Fruit fly (Drosophila melanogaster) whole organism, prepupa: ENCODE measurements around the gene CycD.

Experiments used
- Blimp-1 ChIP-seq: fragments of 200-800 bp; sonication (Bioruptor generic); optimal IDR thresholded peaks from 3 replicates; lab custom pipeline; 2017; ENCODE audit warnings: missing biosample characterization, missing genetic modification characterization, mild to moderate bottlenecking, moderate library complexity, missing genetic modification reagents
- CG10631 ChIP-seq: fragments of 200-800 bp; sonication (Bioruptor generic); optimal IDR thresholded peaks from 2 replicates; lab custom pipeline; 2016; ENCODE audit warnings: missing biosample characterization, missing genetic modification characterization
- CG10669 ChIP-seq: fragments of 200-800 bp; sonication (Bioruptor generic); optimal IDR thresholded peaks from 3 replicates; lab custom pipeline; 2018; ENCODE audit warnings: missing biosample characterization, mild to moderate bottlenecking, missing genetic modification characterization, moderate library complexity
- CG11294 ChIP-seq: fragments of 200-800 bp; sonication (Bioruptor generic); IDR thresholded peaks from 2 replicates; pipeline ENCODE4 v1.3.6; 2022; ENCODE audit warnings: missing biosample characterization, missing genetic modification characterization
- CG11762 ChIP-seq: fragments of 200-800 bp; sonication (Bioruptor generic); optimal IDR thresholded peaks from 3 replicates; lab custom pipeline; 2016; ENCODE audit warnings: missing biosample characterization, missing genetic modification characterization; ENCODE audit not compliant: insufficient read depth
- CG11902 ChIP-seq: fragments of 200-800 bp; sonication (Bioruptor generic); optimal IDR thresholded peaks from 3 replicates; lab custom pipeline; 2016; ENCODE audit warnings: missing biosample characterization, missing genetic modification characterization
- CG15336 ChIP-seq: fragments of 200-800 bp; sonication (Bioruptor generic); IDR thresholded peaks from 2 replicates; pipeline ENCODE4 v1.3.6; 2022; ENCODE audit warnings: missing biosample characterization, missing genetic modification characterization
- CG1621 ChIP-seq: fragments of 200-800 bp; sonication (Bioruptor generic); optimal IDR thresholded peaks from 3 replicates; lab custom pipeline; 2018; ENCODE audit warnings: missing biosample characterization, mild to moderate bottlenecking, missing genetic modification characterization
- CG3032 ChIP-seq: fragments of 200-800 bp; optimal IDR thresholded peaks from 2 replicates; lab custom pipeline; 2019; ENCODE audit warnings: missing biosample characterization, mild to moderate bottlenecking, missing genetic modification characterization, moderate library complexity
- CG31627 ChIP-seq: fragments of 200-800 bp; sonication (Bioruptor generic); optimal IDR thresholded peaks from 3 replicates; lab custom pipeline; 2016; ENCODE audit warnings: missing biosample characterization, missing genetic modification characterization
- CG3919 ChIP-seq: fragments of 200-800 bp; sonication (Bioruptor generic); optimal IDR thresholded peaks from 3 replicates; lab custom pipeline; 2016; ENCODE audit warnings: missing biosample characterization, missing genetic modification characterization
- CG4318 ChIP-seq: fragments of 200-800 bp; sonication (Bioruptor generic); optimal IDR thresholded peaks from 3 replicates; lab custom pipeline; 2017; ENCODE audit warnings: missing biosample characterization, mild to moderate bottlenecking, missing genetic modification characterization
- CG6163 ChIP-seq: fragments of 200-800 bp; sonication (Bioruptor generic); IDR thresholded peaks from 3 replicates; pipeline ENCODE4 v1.3.6; 2022; ENCODE audit warnings: missing biosample characterization, missing genetic modification characterization
- CG6792 ChIP-seq: fragments of 200-800 bp; sonication (Bioruptor generic); optimal IDR thresholded peaks from 3 replicates; lab custom pipeline; 2016; ENCODE audit warnings: missing biosample characterization, missing genetic modification characterization
- CG6808 ChIP-seq: fragments of 200-800 bp; sonication (Bioruptor generic); optimal IDR thresholded peaks from 3 replicates; lab custom pipeline; 2017; ENCODE audit warnings: missing biosample characterization, missing genetic modification characterization, mild to moderate bottlenecking, moderate library complexity, missing genetic modification reagents
- CG6854 ChIP-seq: fragments of 200-800 bp; sonication (Bioruptor generic); optimal IDR thresholded peaks from 2 replicates; lab custom pipeline; 2017; ENCODE audit warnings: missing biosample characterization, mild to moderate bottlenecking, missing genetic modification characterization
- CG7368 ChIP-seq: fragments of 200-800 bp; sonication (Bioruptor generic); optimal IDR thresholded peaks from 3 replicates; lab custom pipeline; 2016; ENCODE audit warnings: missing biosample characterization, missing genetic modification characterization
- CG8319 ChIP-seq: fragments of 200-800 bp; sonication (Bioruptor generic); optimal IDR thresholded peaks from 3 replicates; lab custom pipeline; 2016; ENCODE audit warnings: missing biosample characterization, missing genetic modification characterization
- CG8632 ChIP-seq: fragments of 200-800 bp; sonication (Bioruptor generic); optimal IDR thresholded peaks from 3 replicates; lab custom pipeline; 2016; ENCODE audit warnings: missing biosample characterization, missing genetic modification characterization
- CG9139 ChIP-seq: fragments of 200-800 bp; sonication (Bioruptor generic); optimal IDR thresholded peaks from 3 replicates; lab custom pipeline; 2017; ENCODE audit warnings: missing biosample characterization, mild to moderate bottlenecking, missing genetic modification characterization
- Eip78C ChIP-seq: fragments of 200-800 bp; sonication (Bioruptor generic); peaks from one replicate; lab custom pipeline; 2016; ENCODE audit warnings: missing biosample characterization, missing genetic modification characterization
- Ets21C ChIP-seq: fragments of 200-800 bp; sonication (Bioruptor generic); optimal IDR thresholded peaks from 3 replicates; lab custom pipeline; 2016; ENCODE audit warnings: missing biosample characterization, missing genetic modification characterization
- Hr38 ChIP-seq: sonication (Bioruptor generic); optimal IDR thresholded peaks from 2 replicates; lab custom pipeline; 2016; ENCODE audit warnings: missing biosample characterization, missing genetic modification characterization
- Hr39 ChIP-seq: fragments of 200-800 bp; sonication (Bioruptor generic); optimal IDR thresholded peaks from 2 replicates; lab custom pipeline; 2016; ENCODE audit warnings: missing biosample characterization, missing genetic modification characterization
- Lpt ChIP-seq: fragments of 200-800 bp; sonication (Bioruptor generic); optimal IDR thresholded peaks from 3 replicates; lab custom pipeline; 2016; ENCODE audit warnings: missing biosample characterization, missing genetic modification characterization
- Met ChIP-seq: fragments of 200-800 bp; sonication (Bioruptor generic); optimal IDR thresholded peaks from 3 replicates; lab custom pipeline; 2016; ENCODE audit warnings: missing biosample characterization, missing genetic modification characterization
- OdsH ChIP-seq: fragments of 200-800 bp; sonication (Bioruptor generic); optimal IDR thresholded peaks from 3 replicates; lab custom pipeline; 2016; ENCODE audit warnings: missing biosample characterization, missing genetic modification characterization
- Smox ChIP-seq: fragments of 200-800 bp; sonication (Bioruptor generic); optimal IDR thresholded peaks from 3 replicates; lab custom pipeline; 2016; ENCODE audit warnings: missing biosample characterization, missing genetic modification characterization
- Sox14 ChIP-seq: fragments of 200-800 bp; sonication (Bioruptor generic); optimal IDR thresholded peaks from 3 replicates; lab custom pipeline; 2016; ENCODE audit warnings: missing biosample characterization, missing genetic modification characterization
- Sox15 ChIP-seq: fragments of 200-800 bp; sonication (Bioruptor generic); optimal IDR thresholded peaks from 3 replicates; lab custom pipeline; 2016; ENCODE audit warnings: missing biosample characterization, missing genetic modification characterization
- achi ChIP-seq: fragments of 200-800 bp; sonication (Bioruptor generic); optimal IDR thresholded peaks from 3 replicates; lab custom pipeline; 2016; ENCODE audit warnings: missing biosample characterization, missing genetic modification characterization
- cyc ChIP-seq: fragments of 200-800 bp; sonication (Bioruptor generic); optimal IDR thresholded peaks from 3 replicates; lab custom pipeline; 2016; ENCODE audit warnings: missing biosample characterization, missing genetic modification characterization
- dac ChIP-seq: fragments of 200-800 bp; sonication (Bioruptor generic); optimal IDR thresholded peaks from 2 replicates; lab custom pipeline; 2017; ENCODE audit warnings: missing biosample characterization, mild to moderate bottlenecking, missing genetic modification characterization
- dsx ChIP-seq: fragments of 200-800 bp; optimal IDR thresholded peaks from 3 replicates; lab custom pipeline; 2019; ENCODE audit warnings: missing biosample characterization, mild to moderate bottlenecking, missing genetic modification characterization, moderate library complexity; ENCODE audit not compliant: poor library complexity, severe bottlenecking
- eg ChIP-seq: fragments of 200-800 bp; sonication (Bioruptor generic); IDR thresholded peaks from 3 replicates; pipeline ENCODE4 v1.3.6; 2022; ENCODE audit warnings: missing biosample characterization, missing genetic modification characterization
- esn ChIP-seq: fragments of 200-800 bp; sonication (Bioruptor generic); optimal IDR thresholded peaks from 2 replicates; lab custom pipeline; 2016; ENCODE audit warnings: missing biosample characterization, mild to moderate bottlenecking, missing genetic modification characterization, moderate library complexity
- fkh ChIP-seq: fragments of 200-800 bp; sonication (Bioruptor generic); optimal IDR thresholded peaks from 3 replicates; lab custom pipeline; 2017; ENCODE audit warnings: missing biosample characterization, mild to moderate bottlenecking, missing genetic modification characterization, moderate library complexity
- lz ChIP-seq: fragments of 200-800 bp; sonication (Bioruptor generic); optimal IDR thresholded peaks from 3 replicates; lab custom pipeline; 2016; ENCODE audit warnings: missing biosample characterization, missing genetic modification characterization
- pdm3 ChIP-seq: fragments of 200-800 bp; sonication (Bioruptor generic); optimal IDR thresholded peaks from 3 replicates; lab custom pipeline; 2016; ENCODE audit warnings: missing biosample characterization, missing genetic modification characterization
- salr ChIP-seq, 2 experiments: fragments of 200-800 bp; sonication (Bioruptor generic); optimal IDR thresholded peaks; 3 replicates each; lab custom pipeline; 2016 to 2018; ENCODE audit warnings: missing biosample characterization in 2 of 2, missing genetic modification characterization in 2 of 2, mild to moderate bottlenecking in 1 of 2
- spab ChIP-seq: fragments of 200-800 bp; sonication (Bioruptor generic); optimal IDR thresholded peaks from 2 replicates; lab custom pipeline; 2017; ENCODE audit warnings: missing biosample characterization, mild to moderate bottlenecking, missing genetic modification characterization, missing genetic modification reagents
- ss ChIP-seq, 2 experiments: fragments of 200-800 bp; sonication (Bioruptor generic); optimal IDR thresholded peaks; 2 replicates in 1 of 2; 3 replicates in 1 of 2; lab custom pipeline; 2017 to 2018; ENCODE audit warnings: mild to moderate bottlenecking in 2 of 2, missing biosample characterization in 2 of 2, missing genetic modification characterization in 2 of 2, moderate library complexity in 1 of 2
- svp ChIP-seq: fragments of 200-800 bp; sonication (Bioruptor generic); peaks from one replicate; lab custom pipeline; 2016; ENCODE audit warnings: missing biosample characterization, missing genetic modification characterization

Gene CycD

dm6 chrX:15888763-15889162 is 20.7 kb downstream of the CycD start:
- no peak for TF ChIP-seq CG3919 (GFP tag; lab: Kevin White, UChicago)
- no peak for TF ChIP-seq CG7368 (GFP tag; lab: Kevin White, UChicago)
- no peak for TF ChIP-seq CG11762 (GFP tag; lab: Kevin White, UChicago)
- TF ChIP-seq Lpt (GFP tag; lab: Kevin White, UChicago), result no peak
- TF ChIP-seq Sox14, result no peak
- no peak for TF ChIP-seq esn (GFP tag; lab: Kevin White, UChicago)
- TF ChIP-seq lz (GFP tag; lab: Kevin White, UChicago), result no peak
- TF ChIP-seq CG6808 (GFP tag; lab: Kevin White, UChicago), result no peak
- no peak for TF ChIP-seq CG10631 (GFP tag; lab: Kevin White, UChicago)
- TF ChIP-seq Hr39, result no peak
- no peak for TF ChIP-seq CG8319 (GFP tag; lab: Kevin White, UChicago)
- TF ChIP-seq achi (GFP tag; lab: Kevin White, UChicago), result no peak

dm6 chrX:15887247-15887616 is 22.2 kb downstream of the CycD start, which contains the start of gene tay:
Gene tay, minus strand, starts transcription at chrX:15887311.
- TF ChIP-seq Blimp-1 (GFP tag; lab: Kevin White, UChicago) (no peak), Sox14 (peak; percentile 12), Hr39 (peak; percentile 6), CG9139 (GFP tag; lab: Kevin White, UChicago) (no peak), Eip78C (GFP tag; lab: Kevin White, UChicago) (peak; percentile 61), CG31627 (GFP tag; lab: Kevin White, UChicago) (peak; percentile 0)

- TF ChIP-seq CG11294 (GFP tag; lab: Robert Waterston, UW), result peak; percentile 56; the same call in 1 of the 2 replicates
- peak; percentile 87 for TF ChIP-seq fkh (GFP tag; lab: Kevin White, UChicago)
- TF ChIP-seq Sox15 (GFP tag; lab: Kevin White, UChicago), result no peak
- no peak for TF ChIP-seq Ets21C (GFP tag; lab: Kevin White, UChicago)
- no peak for TF ChIP-seq Smox (GFP tag; lab: Kevin White, UChicago)
- TF ChIP-seq svp (GFP tag; lab: Kevin White, UChicago), result no peak
- TF ChIP-seq Lpt (GFP tag; lab: Kevin White, UChicago), result peak; percentile 91
- TF ChIP-seq CG6808 (GFP tag; lab: Kevin White, UChicago), result peak; percentile 94
- TF ChIP-seq dac (GFP tag; lab: Kevin White, UChicago), result peak; percentile 88
- TF ChIP-seq spab (GFP tag; lab: Kevin White, UChicago), result peak; percentile 87
- no peak for TF ChIP-seq CG3919 (GFP tag; lab: Kevin White, UChicago)
- peak; percentile 46 for TF ChIP-seq CG11762 (GFP tag; lab: Kevin White, UChicago)
- peak; percentile 14 for TF ChIP-seq lz (GFP tag; lab: Kevin White, UChicago)
- TF ChIP-seq OdsH, result no peak
- no peak for TF ChIP-seq achi (GFP tag; lab: Kevin White, UChicago)
- TF ChIP-seq pdm3, result no peak
- TF ChIP-seq cyc (GFP tag; lab: Kevin White, UChicago), result no peak
- TF ChIP-seq CG6854 (GFP tag; lab: Kevin White, UChicago), result peak; percentile 89
- peak; percentile 92 for TF ChIP-seq CG9139 (GFP tag; lab: Kevin White, UChicago)
- peak; percentile 90 for TF ChIP-seq CG3032 (tag; lab: Kevin White, UChicago)
- TF ChIP-seq eg (GFP tag; lab: Robert Waterston, UW), result peak; percentile 96
- TF ChIP-seq Met, result no peak
- peak in 1 of 2 experiments; percentile 81 for TF ChIP-seq salr (GFP tag; optimal IDR thresholded peaks at IDR 0.05; lab: Kevin White, UChicago)
- TF ChIP-seq CG10669 (GFP tag; lab: Kevin White, UChicago), result peak; percentile 89
- peak; percentile 39 for TF ChIP-seq CG6792 (GFP tag; lab: Kevin White, UChicago)
- no peak for TF ChIP-seq CG11902 (GFP tag; lab: Kevin White, UChicago)
- TF ChIP-seq CG10631 (GFP tag; lab: Kevin White, UChicago), result no peak
- TF ChIP-seq CG7368 (GFP tag; lab: Kevin White, UChicago), result no peak
- TF ChIP-seq Sox14, result no peak
- peak; percentile 55 for TF ChIP-seq esn (GFP tag; lab: Kevin White, UChicago)
- TF ChIP-seq CG6163 (GFP tag; lab: Robert Waterston, UW), result peak; percentile 98
- TF ChIP-seq dsx (GFP tag; lab: Kevin White, UChicago), result peak; percentile 88
- TF ChIP-seq Eip78C (GFP tag; lab: Kevin White, UChicago), result peak; percentile 76
- TF ChIP-seq CG8632, result peak; percentile 75
- no peak for TF ChIP-seq CG8319 (GFP tag; lab: Kevin White, UChicago)
- TF ChIP-seq CG15336 (GFP tag; lab: Robert Waterston, UW), result peak; percentile 91
- TF ChIP-seq Hr38 (GFP tag; lab: Kevin White, UChicago), result no peak
- no peak for TF ChIP-seq CG4318 (GFP tag; lab: Kevin White, UChicago)
- TF ChIP-seq ss (GFP tag; optimal IDR thresholded peaks at IDR 0.05; lab: Kevin White, UChicago), result peak; percentile 97 to 98
- TF ChIP-seq CG1621 (tag; lab: Kevin White, UChicago), result peak; percentile 94
These were observed 22.8 kb downstream of the CycD start for dm6 chrX:15886411-15887246.
